Fruit fly (Drosophila melanogaster): ENCODE results near the gene Nf-YA.

dm6 chr3L:9404497-9404896 is 37.6 kb downstream of the Nf-YA start, which contains the start of gene Cpr67B:
- TF ChIP-seq insv (optimal IDR thresholded peaks at IDR 0.05) (no peak), ttk (optimal IDR thresholded peaks at IDR 0.05) (no peak)

Data from Kc167 (cell line).